Fruit fly (Drosophila melanogaster): ENCODE data around the gene CG17549.
A peak's percentile ranks its signal among the peaks of the same experiment; 100 is the strongest.

The CG17549 gene

DNA sequence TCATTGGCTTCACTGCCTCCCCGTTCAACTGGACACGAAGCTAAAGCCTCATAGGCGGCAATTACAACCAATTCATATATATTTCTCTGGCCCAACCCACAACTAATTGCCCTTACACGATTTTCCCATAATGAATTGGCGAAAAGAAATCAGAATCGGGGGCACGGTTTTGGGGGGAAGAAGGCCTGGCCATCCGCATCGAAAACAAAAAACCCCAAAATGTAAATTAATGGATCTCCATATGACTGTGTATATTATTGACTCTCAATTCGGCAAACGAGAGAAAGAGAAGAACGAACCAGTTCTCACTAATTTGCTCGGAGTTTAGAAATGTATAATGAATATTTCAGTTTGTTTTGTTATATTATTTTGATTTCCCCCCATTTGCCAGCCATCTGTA lies 909 bp downstream of the CG17549 start:
- TF ChIP-seq fd85E (GFP tag; optimal IDR thresholded peaks at IDR 0.05) (no peak), CG11902 (GFP tag; optimal IDR thresholded peaks at IDR 0.05) (no peak), CG6163 (GFP tag; IDR thresholded peaks at IDR 0.05) (no peak), CG8319 (GFP tag; optimal IDR thresholded peaks at IDR 0.05) (no peak), CG10631 (GFP tag; optimal IDR thresholded peaks at IDR 0.05) (no peak), Ets96B (tag; optimal IDR thresholded peaks at IDR 0.05) (no peak), Smox (GFP tag; optimal IDR thresholded peaks at IDR 0.05) (no peak), acj6 (GFP tag; optimal IDR thresholded peaks at IDR 0.05) (no peak), Ets21C (GFP tag; optimal IDR thresholded peaks at IDR 0.05) (no peak), dsx (GFP tag; optimal IDR thresholded peaks at IDR 0.05; ENCODE audit: poor library complexity, severe bottlenecking) (no peak), Met (GFP tag; optimal IDR thresholded peaks at IDR 0.05) (no peak), CG7368 (GFP tag; optimal IDR thresholded peaks at IDR 0.05) (no peak)

DNA sequence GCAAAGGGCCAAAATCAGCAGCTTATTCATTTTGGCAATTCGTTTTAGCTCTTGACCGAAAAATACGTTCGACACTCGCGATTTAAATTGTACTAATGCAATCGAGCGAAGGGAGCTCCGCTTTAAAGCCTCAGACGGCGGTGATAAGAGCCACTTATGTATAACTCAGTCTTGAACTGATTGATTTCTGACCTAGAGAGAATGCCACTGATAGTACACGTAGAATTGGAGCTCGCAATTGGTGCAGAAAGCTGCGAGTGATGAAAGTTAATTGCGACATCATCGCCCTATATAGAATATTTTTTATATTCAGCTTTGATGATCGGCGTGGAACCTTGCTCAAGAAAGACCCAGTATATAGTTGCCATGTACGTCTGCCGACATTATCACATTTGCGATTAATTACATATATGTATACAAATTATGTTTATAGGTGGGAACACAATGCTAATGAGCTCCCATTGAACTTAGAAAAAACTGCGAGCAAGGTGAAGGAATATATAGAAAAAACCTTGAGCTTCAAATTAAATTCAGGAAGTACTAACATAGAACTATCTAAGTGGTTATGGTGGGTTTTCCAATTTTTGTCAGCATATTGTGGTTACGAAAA lies 3.7 kb downstream of the CG17549 start, which contains the start of gene fon:
Gene fon (minus strand): TSS at position 100 of the 610 bp plus-strand sequence.
- TF ChIP-seq svp (GFP tag), result peak; percentile 98
- TF ChIP-seq Eip78C (GFP tag), result peak; percentile 40
- TF ChIP-seq CG10669 (GFP tag; optimal IDR thresholded peaks at IDR 0.05), result no peak
- TF ChIP-seq topi (GFP tag; optimal IDR thresholded peaks at IDR 0.05), result no peak

DNA sequence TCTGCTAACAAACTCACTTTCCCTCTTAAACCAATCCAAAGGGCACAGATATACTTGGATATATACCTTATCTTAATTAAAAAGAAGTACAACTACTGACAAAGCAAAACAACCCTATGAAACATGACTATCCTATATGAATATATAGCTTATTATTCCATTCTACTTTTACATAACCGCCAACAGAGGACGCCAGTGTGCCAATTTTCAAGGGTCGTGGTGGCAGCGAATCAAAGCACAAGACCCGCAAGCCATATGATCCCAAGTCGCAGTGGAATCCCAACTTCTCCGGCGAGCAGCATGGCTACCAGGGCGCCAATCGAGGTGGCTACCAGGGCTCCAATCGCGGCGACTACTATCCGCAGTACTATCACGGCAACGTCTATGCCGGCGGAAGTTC lies 7.5 kb downstream of the CG17549 start:
- no peak for TF ChIP-seq Ets96B (tag; optimal IDR thresholded peaks at IDR 0.05)
- peak; percentile 37 for TF ChIP-seq svp (GFP tag)

DNA sequence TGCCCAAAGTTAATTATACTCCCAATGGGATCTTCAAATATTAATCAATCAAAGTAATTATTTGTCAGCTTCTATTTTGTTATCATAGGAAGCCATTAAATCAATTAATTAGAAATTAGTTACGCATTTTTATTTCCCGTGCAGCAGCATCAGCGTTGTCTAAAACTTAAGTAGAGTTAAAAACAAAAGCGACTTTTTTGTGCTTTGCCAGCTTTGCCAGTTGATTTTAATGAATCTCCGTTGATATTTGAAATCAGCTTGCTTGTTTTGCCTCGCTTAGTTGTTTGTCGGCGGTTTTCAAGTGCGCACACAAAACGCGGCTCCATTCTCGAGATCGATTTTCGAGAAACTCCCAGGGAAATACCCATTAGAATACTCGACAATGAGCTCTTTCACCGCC lies 9.2 kb downstream of the CG17549 start, which contains the start of gene CG17350:
Gene CG17350 (plus strand): TSS at position 301 of the 400 bp plus-strand sequence.
- TF ChIP-seq Sox102F (GFP tag; optimal IDR thresholded peaks at IDR 0.05) (no peak), acj6 (GFP tag; optimal IDR thresholded peaks at IDR 0.05) (no peak), dsx (GFP tag; optimal IDR thresholded peaks at IDR 0.05; ENCODE audit: poor library complexity, severe bottlenecking) (no peak), CG10669 (GFP tag; optimal IDR thresholded peaks at IDR 0.05) (no peak), Blimp-1 (GFP tag; optimal IDR thresholded peaks at IDR 0.05) (no peak), CG10631 (GFP tag; optimal IDR thresholded peaks at IDR 0.05) (no peak), CG34406 (GFP tag; optimal IDR thresholded peaks at IDR 0.05) (no peak), Hr39 (GFP tag; optimal IDR thresholded peaks at IDR 0.05) (no peak), salr (GFP tag; optimal IDR thresholded peaks at IDR 0.05) (no peak)

DNA sequence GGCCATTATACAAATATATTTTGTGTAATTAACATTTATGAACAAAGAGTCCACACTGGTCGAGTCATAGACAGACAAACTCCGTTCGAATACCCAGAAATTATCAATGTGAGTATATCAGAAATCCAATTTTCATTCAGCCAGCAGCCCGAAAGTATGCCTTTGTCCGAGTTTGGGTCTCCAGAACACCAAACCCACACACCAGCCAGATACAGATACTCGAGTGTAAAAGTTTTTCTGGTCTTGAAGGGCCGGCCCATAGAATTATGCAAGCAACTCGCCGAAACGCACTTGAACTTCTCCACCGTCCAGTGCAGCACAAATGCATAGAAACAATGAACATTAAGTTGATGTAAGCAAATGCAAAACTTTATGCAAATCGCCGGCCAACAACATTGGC lies 11.3 kb downstream of the CG17549 start:
- TF ChIP-seq svp (GFP tag) (no peak), CG11294 (GFP tag; IDR thresholded peaks at IDR 0.05) (no peak), CG7368 (GFP tag; optimal IDR thresholded peaks at IDR 0.05) (no peak), CG16779 (tag; optimal IDR thresholded peaks at IDR 0.05) (no peak), achi (GFP tag; optimal IDR thresholded peaks at IDR 0.05) (no peak), net (GFP tag; optimal IDR thresholded peaks at IDR 0.05) (no peak), CG1621 (tag; optimal IDR thresholded peaks at IDR 0.05) (no peak), CG6163 (GFP tag; IDR thresholded peaks at IDR 0.05) (no peak), Hr39 (GFP tag; optimal IDR thresholded peaks at IDR 0.05) (no peak), Ets96B (tag; optimal IDR thresholded peaks at IDR 0.05) (no peak), CG3919 (GFP tag; optimal IDR thresholded peaks at IDR 0.05) (no peak), CG6276 (GFP tag; optimal IDR thresholded peaks at IDR 0.05) (no peak), fd85E (GFP tag; optimal IDR thresholded peaks at IDR 0.05) (no peak)

DNA sequence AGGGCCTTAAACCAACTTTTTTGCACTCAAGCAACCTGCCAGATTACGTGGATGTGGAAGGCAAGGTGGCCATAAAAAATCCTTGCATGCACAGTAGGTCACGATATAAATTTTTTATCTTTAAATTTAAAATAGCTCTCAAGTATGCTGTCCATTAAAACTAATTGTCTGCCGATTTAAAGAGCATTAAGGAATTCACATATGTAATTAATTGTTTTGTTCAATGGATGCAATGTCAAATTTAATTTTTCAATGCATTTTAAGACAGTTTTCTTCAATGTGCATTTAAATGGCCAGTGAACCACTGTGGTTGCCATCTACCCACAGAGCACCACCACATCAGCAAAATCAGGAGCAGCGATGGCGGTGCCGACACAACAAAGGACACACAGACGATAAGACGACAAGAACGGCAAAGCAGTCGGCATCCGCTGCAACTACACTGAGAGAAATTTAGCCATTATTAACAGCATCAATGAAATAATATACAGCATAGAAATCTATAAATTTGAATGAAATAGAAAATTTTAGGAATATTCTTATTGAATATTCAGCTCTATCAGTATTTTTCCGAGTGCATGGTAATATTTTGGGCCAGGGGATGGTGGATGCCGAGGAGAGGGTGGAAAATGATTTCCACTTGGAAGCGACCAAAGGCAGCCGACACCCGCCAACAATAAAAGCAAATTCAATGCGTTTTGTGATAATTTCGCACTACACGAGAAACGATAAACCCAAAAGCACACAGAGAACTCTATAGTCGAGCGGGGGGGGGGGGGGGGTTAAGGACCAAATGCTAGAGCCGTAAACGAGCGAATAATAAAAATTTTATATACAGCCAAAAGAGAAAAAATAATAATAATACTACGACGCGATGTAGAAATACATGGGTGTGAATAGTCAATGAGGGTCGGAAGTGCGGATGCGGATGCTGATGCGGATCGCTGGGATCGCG lies 12.5 kb downstream of the CG17549 start:
- TF ChIP-seq Eip78C (GFP tag), result peak; percentile 73
- TF ChIP-seq topi (GFP tag; optimal IDR thresholded peaks at IDR 0.05), result peak; percentile 25
- TF ChIP-seq CG10669 (GFP tag; optimal IDR thresholded peaks at IDR 0.05), result peak; percentile 45
- peak; percentile 12 for TF ChIP-seq CG6808 (GFP tag; optimal IDR thresholded peaks at IDR 0.05)
- TF ChIP-seq CG11294 (GFP tag; IDR thresholded peaks at IDR 0.05), result no peak
- TF ChIP-seq Hr38 (GFP tag; optimal IDR thresholded peaks at IDR 0.05), result no peak
- no peak for TF ChIP-seq Hr4 (GFP tag; optimal IDR thresholded peaks at IDR 0.05)
- no peak for TF ChIP-seq Sox15 (GFP tag; optimal IDR thresholded peaks at IDR 0.05)
- no peak for TF ChIP-seq dac (GFP tag; optimal IDR thresholded peaks at IDR 0.05)
- TF ChIP-seq dsx (GFP tag; optimal IDR thresholded peaks at IDR 0.05; ENCODE audit: poor library complexity, severe bottlenecking), result no peak
- peak; percentile 9 for TF ChIP-seq CG6792 (GFP tag; optimal IDR thresholded peaks at IDR 0.05)
- TF ChIP-seq Eip75B (GFP tag; optimal IDR thresholded peaks at IDR 0.05), result peak; percentile 18
- TF ChIP-seq CG9139 (GFP tag; optimal IDR thresholded peaks at IDR 0.05), result no peak
- TF ChIP-seq CG8119 (GFP tag; IDR thresholded peaks at IDR 0.05), result 0 out of 3 replicates have a peak, but pooled peaks have one; percentile 28
- TF ChIP-seq CG34406 (GFP tag; optimal IDR thresholded peaks at IDR 0.05), result peak; percentile 0
- TF ChIP-seq lz (GFP tag; optimal IDR thresholded peaks at IDR 0.05), result peak; percentile 7
- no peak for TF ChIP-seq CG11902 (GFP tag; optimal IDR thresholded peaks at IDR 0.05)
